Worm (Caenorhabditis elegans) whole organism, late embryonic: ENCODE measurements around the gene sdz-20.

Source experiments
- ceh-30 ChIP-seq: fragments of 150-350 bp; optimal IDR thresholded peaks from 2 replicates; lab custom pipeline; 2014; ENCODE audit warnings: missing biosample characterization, missing genetic modification characterization
- ceh-31 ChIP-seq: sonication (generic microtip); optimal IDR thresholded peaks from 2 replicates; lab custom pipeline; 2016; ENCODE audit warnings: missing genetic modification characterization, missing compliant biosample characterization
- ceh-34 ChIP-seq: sonication (generic microtip); optimal IDR thresholded peaks from 2 replicates; lab custom pipeline; 2016; ENCODE audit warnings: mild to moderate bottlenecking, missing genetic modification characterization, missing compliant biosample characterization
- dmd-4 ChIP-seq: sonication (generic microtip); optimal IDR thresholded peaks from 2 replicates; lab custom pipeline; 2016; ENCODE audit warnings: borderline replicate concordance, missing genetic modification characterization, missing compliant biosample characterization
- ets-4 ChIP-seq: sonication (generic microtip); optimal IDR thresholded peaks from 2 replicates; lab custom pipeline; 2016; ENCODE audit warnings: missing genetic modification characterization, missing compliant biosample characterization
- lin-11 ChIP-seq: fragments of 200-800 bp; sonication (Bioruptor generic); optimal IDR thresholded peaks from 2 replicates; lab custom pipeline; 2018; ENCODE audit warnings: mild to moderate bottlenecking, missing genetic modification characterization, missing compliant biosample characterization
- mec-3 ChIP-seq: sonication (generic microtip); optimal IDR thresholded peaks from 2 replicates; lab custom pipeline; 2016; ENCODE audit warnings: borderline replicate concordance, missing genetic modification characterization, missing compliant biosample characterization
- nfya-1 ChIP-seq: sonication (generic microtip); optimal IDR thresholded peaks from 2 replicates; lab custom pipeline; 2017; ENCODE audit warnings: missing genetic modification characterization, mild to moderate bottlenecking, missing compliant biosample characterization, antibody characterized with exemption, moderate library complexity
- pax-1 ChIP-seq: fragments of 150-350 bp; optimal IDR thresholded peaks from 2 replicates; lab custom pipeline; 2014; ENCODE audit warnings: missing biosample characterization, missing genetic modification characterization
- pqm-1 ChIP-seq: sonication (generic microtip); optimal IDR thresholded peaks from 2 replicates; lab custom pipeline; 2016; ENCODE audit warnings: missing genetic modification characterization, missing compliant biosample characterization

DNA sequence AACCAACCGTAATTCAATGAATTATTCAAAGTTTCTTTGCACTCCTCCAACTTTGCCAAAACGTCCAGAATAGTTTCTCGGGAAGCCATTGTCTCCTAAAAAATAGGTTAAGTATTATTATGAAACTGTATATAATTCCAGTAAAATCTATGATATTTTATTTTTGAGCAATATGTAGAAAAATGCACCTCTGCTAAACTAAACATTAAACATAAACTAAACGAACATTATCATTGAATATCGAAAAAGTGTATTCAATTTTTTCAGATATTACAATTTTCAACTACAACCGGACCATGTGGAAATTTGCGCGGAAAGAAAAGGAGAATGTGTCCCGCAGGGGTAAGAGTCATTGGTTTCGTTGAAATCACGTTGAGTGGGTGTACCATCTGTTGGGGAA, 5.8 kb downstream of the sdz-20 start, which contains the start of gene F53A2.3:
- no peak for TF ChIP-seq ets-4 (tag; lab: Kevin White, UChicago)
- no peak for TF ChIP-seq pqm-1 (tag; lab: Kevin White, UChicago)
- TF ChIP-seq nfya-1 (tag; lab: Kevin White, UChicago), result no peak
- no peak for TF ChIP-seq ceh-34 (tag; lab: Kevin White, UChicago)
- no peak for TF ChIP-seq ceh-31 (tag; lab: Kevin White, UChicago)
- no peak for TF ChIP-seq dmd-4 (tag; lab: Kevin White, UChicago)
- TF ChIP-seq lin-11 (tag; lab: Kevin White, UChicago), result no peak
- TF ChIP-seq ceh-30 (tag; lab: Kevin White, UChicago), result no peak
- TF ChIP-seq pax-1 (tag; lab: Kevin White, UChicago), result no peak
- TF ChIP-seq mec-3 (tag; lab: Kevin White, UChicago), result no peak
